4 fruit fly cellular contexts compared by ENCODE assay signal in genomic region chrX:18919422-18920029, dm6.
TF ChIP-seq lines count a peak whose summit lies in the region.

No protein-coding gene starts in this region.

- TF ChIP-seq CTCF in whole organism, embryonic (GFP tag; optimal IDR thresholded peaks at IDR 0.05; lab: Kevin White, UChicago): no peak

TF ChIP-seq in whole organism, embryonic, 481 proteins besides CTCF, POLR2A, EP300 and RAD21 (continues in another document):
- TF ChIP-seq Blimp-1 (GFP tag; optimal IDR thresholded peaks at IDR 0.05; lab: Kevin White, UChicago) (peak; percentile 24), D19A (tag; optimal IDR thresholded peaks at IDR 0.05; lab: Kevin White, UChicago) (no peak), Oli (tag; optimal IDR thresholded peaks at IDR 0.05; lab: Kevin White, UChicago) (peak; percentile 15), Gug (GFP tag; IDR thresholded peaks at IDR 0.05; lab: Robert Waterston, UW) (no peak), CG4424 (GFP tag; optimal IDR thresholded peaks at IDR 0.05; lab: Kevin White, UChicago) (peak; percentile 27), Ets65A (GFP tag; lab: Kevin White, UChicago) (peak; percentile 79), pum (GFP tag; optimal IDR thresholded peaks at IDR 0.05; lab: Kevin White, UChicago) (no peak), crol (GFP tag; IDR thresholded peaks at IDR 0.05; lab: Robert Waterston, UW) (no peak), CG6813 (GFP tag; optimal IDR thresholded peaks at IDR 0.05; lab: Kevin White, UChicago) (no peak), gem (tag; optimal IDR thresholded peaks at IDR 0.05; lab: Kevin White, UChicago) (peak; percentile 27), CG30403 (GFP tag; optimal IDR thresholded peaks at IDR 0.05; lab: Kevin White, UChicago) (peak; percentile 7), Ravus (GFP tag; IDR thresholded peaks at IDR 0.05; lab: Robert Waterston, UW) (no peak), dmrt99B (tag; optimal IDR thresholded peaks at IDR 0.05; lab: Kevin White, UChicago) (peak; percentile 12), CG17802 (tag; optimal IDR thresholded peaks at IDR 0.05; lab: Kevin White, UChicago) (no peak), Hsf (GFP tag; optimal IDR thresholded peaks at IDR 0.05; lab: Kevin White, UChicago) (peak; percentile 2), HLH54F (GFP tag; optimal IDR thresholded peaks at IDR 0.05; lab: Kevin White, UChicago) (no peak), Fer1 (GFP tag; optimal IDR thresholded peaks at IDR 0.05; lab: Kevin White, UChicago) (no peak), CG7556 (GFP tag; optimal IDR thresholded peaks at IDR 0.05; lab: Kevin White, UChicago) (peak; percentile 3), bsh (GFP tag; optimal IDR thresholded peaks at IDR 0.05; lab: Kevin White, UChicago) (peak in 1 of 2 experiments; percentile 23), dati (GFP tag; IDR thresholded peaks at IDR 0.05; lab: Robert Waterston, UW) (no peak), CG11504 (tag; optimal IDR thresholded peaks at IDR 0.05; lab: Kevin White, UChicago) (peak; percentile 19), nmo (GFP tag; optimal IDR thresholded peaks at IDR 0.05; lab: Kevin White, UChicago) (peak; percentile 18), CG17361 (GFP tag; IDR thresholded peaks at IDR 0.05; lab: Robert Waterston, UW) (0 out of 3 replicates have a peak, but pooled peaks have one; percentile 38)

TF ChIP-seq in whole organism, prepupa, 60 proteins besides CTCF, POLR2A, EP300 and RAD21 (continues in another document):
- TF ChIP-seq topi (GFP tag; optimal IDR thresholded peaks at IDR 0.05; lab: Kevin White, UChicago) (peak; percentile 15), Smox (GFP tag; optimal IDR thresholded peaks at IDR 0.05; lab: Kevin White, UChicago) (no peak), CG10631 (GFP tag; optimal IDR thresholded peaks at IDR 0.05; lab: Kevin White, UChicago) (peak; percentile 26), salr (GFP tag; optimal IDR thresholded peaks at IDR 0.05; lab: Kevin White, UChicago) (peak in 1 of 2 experiments; percentile 27), CG8119 (GFP tag; IDR thresholded peaks at IDR 0.05; lab: Robert Waterston, UW) (no peak), Met (GFP tag; optimal IDR thresholded peaks at IDR 0.05; lab: Kevin White, UChicago) (no peak), Eip75B (GFP tag; optimal IDR thresholded peaks at IDR 0.05; lab: Kevin White, UChicago) (peak; percentile 15), Hr4 (GFP tag; optimal IDR thresholded peaks at IDR 0.05; lab: Kevin White, UChicago) (peak; percentile 38), dsx (GFP tag; optimal IDR thresholded peaks at IDR 0.05; lab: Kevin White, UChicago; ENCODE audit: poor library complexity, severe bottlenecking) (peak; percentile 48), CG11294 (GFP tag; IDR thresholded peaks at IDR 0.05; lab: Robert Waterston, UW) (no peak), CG1621 (tag; optimal IDR thresholded peaks at IDR 0.05; lab: Kevin White, UChicago) (no peak), CG6854 (GFP tag; optimal IDR thresholded peaks at IDR 0.05; lab: Kevin White, UChicago) (no peak), acj6 (GFP tag; optimal IDR thresholded peaks at IDR 0.05; lab: Kevin White, UChicago) (peak; percentile 21), esn (GFP tag; optimal IDR thresholded peaks at IDR 0.05; lab: Kevin White, UChicago) (peak; percentile 28), OdsH (GFP tag; optimal IDR thresholded peaks at IDR 0.05; lab: Kevin White, UChicago) (peak; percentile 32), dac (GFP tag; optimal IDR thresholded peaks at IDR 0.05; lab: Kevin White, UChicago) (no peak), CG8632 (GFP tag; optimal IDR thresholded peaks at IDR 0.05; lab: Kevin White, UChicago) (no peak), CG32006 (GFP tag; optimal IDR thresholded peaks at IDR 0.05; lab: Kevin White, UChicago) (peak; percentile 64), pdm3 (GFP tag; optimal IDR thresholded peaks at IDR 0.05; lab: Kevin White, UChicago) (peak; percentile 27), CG34406 (GFP tag; optimal IDR thresholded peaks at IDR 0.05; lab: Kevin White, UChicago) (no peak), net (GFP tag; optimal IDR thresholded peaks at IDR 0.05; lab: Kevin White, UChicago) (peak; percentile 33), cyc (GFP tag; optimal IDR thresholded peaks at IDR 0.05; lab: Kevin White, UChicago) (peak; percentile 5), CG31627 (GFP tag; optimal IDR thresholded peaks at IDR 0.05; lab: Kevin White, UChicago) (peak; percentile 23), lz (GFP tag; optimal IDR thresholded peaks at IDR 0.05; lab: Kevin White, UChicago) (peak; percentile 15)

TF ChIP-seq in whole organism, pupa, 21 proteins besides CTCF, POLR2A, EP300 and RAD21:
- TF ChIP-seq Ets98B (GFP tag; IDR thresholded peaks at IDR 0.05; lab: Robert Waterston, UW): no peak
- TF ChIP-seq CG17806 (tag; optimal IDR thresholded peaks at IDR 0.05; lab: Kevin White, UChicago): peak; percentile 12
- peak; percentile 1 for TF ChIP-seq Pif1B (GFP tag; optimal IDR thresholded peaks at IDR 0.05; lab: Kevin White, UChicago)
- no peak for TF ChIP-seq CG15710 (tag; optimal IDR thresholded peaks at IDR 0.05; lab: Kevin White, UChicago)
- no peak for TF ChIP-seq D1 (tag; optimal IDR thresholded peaks at IDR 0.05; lab: Kevin White, UChicago)
- peak; percentile 0 for TF ChIP-seq CG8301 (tag; optimal IDR thresholded peaks at IDR 0.05; lab: Kevin White, UChicago)
- peak; percentile 49 for TF ChIP-seq CG14655 (GFP tag; optimal IDR thresholded peaks at IDR 0.05; lab: Kevin White, UChicago)
- no peak for TF ChIP-seq EcR (GFP tag; optimal IDR thresholded peaks at IDR 0.05; lab: Kevin White, UChicago)
- TF ChIP-seq Snoo (tag; optimal IDR thresholded peaks at IDR 0.05; lab: Kevin White, UChicago): no peak
- no peak for TF ChIP-seq CG12605 (GFP tag; IDR thresholded peaks at IDR 0.05; lab: Robert Waterston, UW)
- TF ChIP-seq rn (GFP tag; IDR thresholded peaks at IDR 0.05; lab: Robert Waterston, UW): no peak
- TF ChIP-seq CG10348 (GFP tag; IDR thresholded peaks at IDR 0.05; lab: Robert Waterston, UW): no peak
- no peak for TF ChIP-seq CG13204 (GFP tag; optimal IDR thresholded peaks at IDR 0.05; lab: Kevin White, UChicago)
- TF ChIP-seq CG34367 (tag; optimal IDR thresholded peaks at IDR 0.05; lab: Kevin White, UChicago): no peak
- no peak for TF ChIP-seq CG32121 (GFP tag; IDR thresholded peaks at IDR 0.05; lab: Robert Waterston, UW)
- peak; percentile 40 for TF ChIP-seq CG8159 (tag; optimal IDR thresholded peaks at IDR 0.05; lab: Kevin White, UChicago)
- TF ChIP-seq gl (tag; optimal IDR thresholded peaks at IDR 0.05; lab: Kevin White, UChicago): no peak
- TF ChIP-seq Pif1A (GFP tag; optimal IDR thresholded peaks at IDR 0.05; lab: Kevin White, UChicago): peak; percentile 29
- peak; percentile 24 for TF ChIP-seq CG9948 (tag; optimal IDR thresholded peaks at IDR 0.05; lab: Kevin White, UChicago)

TF ChIP-seq in whole organism, wandering third instar larva, 38 proteins besides CTCF, POLR2A, EP300 and RAD21:
- TF ChIP-seq foxo (GFP tag; optimal IDR thresholded peaks at IDR 0.05; lab: Kevin White, UChicago): peak in 1 of 2 experiments; percentile 1
- no peak for TF ChIP-seq pan (optimal IDR thresholded peaks at IDR 0.05; lab: Kevin White, UChicago)
- TF ChIP-seq fru (GFP tag; optimal IDR thresholded peaks at IDR 0.05; lab: Kevin White, UChicago): peak; percentile 4

Comparison
In these comparisons a context has a peak if more than half of its experiments do, and no peak if none do; other contexts are left out.
1. Of the 7 proteins assayed by ChIP-seq in both whole organism, embryonic and whole organism, prepupa: peak only in whole organism, embryonic: Blimp-1 and Sox102F; only in whole organism, prepupa: Hr39; in both: none; in neither: 4.